Fruit fly (Drosophila melanogaster) whole organism, pupa: ENCODE data around the gene CG10562.

Experiments
- CG10348 ChIP-seq: fragments of 200-800 bp; sonication (Bioruptor generic); IDR thresholded peaks from 2 replicates; pipeline ENCODE4 v1.3.6; 2022; ENCODE audit warnings: missing biosample characterization, missing genetic modification characterization
- CG13204 ChIP-seq: fragments of 200-800 bp; sonication (Bioruptor generic); optimal IDR thresholded peaks from 2 replicates; lab custom pipeline; 2018; ENCODE audit warnings: missing biosample characterization, mild to moderate bottlenecking, missing genetic modification characterization, moderate library complexity
- CG17806 ChIP-seq: fragments of 200-800 bp; sonication (Bioruptor generic); optimal IDR thresholded peaks from 2 replicates; lab custom pipeline; 2018; ENCODE audit warnings: missing biosample characterization, mild to moderate bottlenecking, missing genetic modification characterization, moderate library complexity
- CG4496 ChIP-seq: fragments of 200-800 bp; sonication (Bioruptor generic); IDR thresholded peaks from 3 replicates; pipeline ENCODE4 v1.3.6; 2022; ENCODE audit warnings: missing biosample characterization, missing genetic modification characterization
- EcR ChIP-seq: fragments of 200-800 bp; sonication (Bioruptor generic); optimal IDR thresholded peaks from 3 replicates; lab custom pipeline; 2019; ENCODE audit warnings: missing biosample characterization, missing genetic modification characterization, mild to moderate bottlenecking, moderate library complexity, missing genetic modification reagents
- Pif1A ChIP-seq: fragments of 200-800 bp; sonication (Bioruptor generic); optimal IDR thresholded peaks from 3 replicates; lab custom pipeline; 2016; ENCODE audit warnings: missing biosample characterization, missing genetic modification characterization
- Pif1B ChIP-seq: fragments of 200-800 bp; sonication (Bioruptor generic); optimal IDR thresholded peaks from 3 replicates; lab custom pipeline; 2016; ENCODE audit warnings: missing biosample characterization, missing genetic modification characterization
- Snoo ChIP-seq: fragments of 200-800 bp; sonication (Bioruptor generic); optimal IDR thresholded peaks from 3 replicates; lab custom pipeline; 2017; ENCODE audit warnings: missing biosample characterization, mild to moderate bottlenecking, missing genetic modification characterization, inconsistent platforms

DNA sequence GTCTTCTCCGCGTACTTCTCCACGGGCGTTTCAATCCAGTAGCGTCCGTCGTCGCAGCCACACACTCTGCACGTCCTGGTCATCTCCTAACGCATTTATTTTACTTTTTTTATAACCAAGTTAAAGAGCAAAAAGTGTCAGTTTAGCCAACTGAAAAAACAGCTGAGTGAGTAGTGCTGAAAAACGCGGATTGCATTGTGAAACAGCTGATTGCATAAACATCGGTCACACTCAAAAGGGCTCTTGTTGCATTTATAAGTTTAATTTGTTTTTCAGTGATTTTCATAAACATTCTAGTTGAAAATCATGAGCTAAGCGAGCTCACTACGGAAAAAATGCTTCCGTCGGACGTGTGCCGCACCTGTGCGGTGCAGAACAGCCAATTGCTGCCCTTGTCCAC is 12.5 kb upstream of the CG10562 start, which contains the start of the genes CG10669 and CG11902:
- TF ChIP-seq CG17806 (no peak), Snoo (tag; lab: Kevin White, UChicago) (no peak), CG13204 (GFP tag; lab: Kevin White, UChicago) (no peak), EcR (GFP tag; lab: Kevin White, UChicago) (no peak), Pif1B (GFP tag; lab: Kevin White, UChicago) (no peak), CG10348 (GFP tag; lab: Robert Waterston, UW) (no peak), Pif1A (GFP tag; lab: Kevin White, UChicago) (no peak), CG4496 (GFP tag; lab: Robert Waterston, UW) (no peak)
